Fruit fly (Drosophila melanogaster): ENCODE data around the gene CG13039.

DNA sequence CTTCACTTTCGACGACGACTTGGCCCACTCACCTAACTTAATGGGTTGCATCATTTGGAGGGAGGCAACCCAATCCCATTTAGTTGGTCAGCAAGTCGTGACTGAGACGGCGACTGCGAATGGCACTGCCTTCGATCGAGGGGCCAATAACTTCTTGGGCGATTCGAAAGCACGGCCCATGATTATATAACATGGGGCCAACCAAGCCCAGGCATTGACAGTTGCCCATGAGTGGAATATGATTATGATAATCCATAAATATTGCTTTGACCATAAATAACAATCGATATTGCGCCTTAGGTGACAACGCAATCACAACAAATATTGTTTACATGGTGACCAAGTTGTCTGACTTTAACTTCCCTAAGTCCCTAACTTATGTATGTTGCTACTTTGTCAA, 42.7 kb downstream of the CG13039 start, which contains the start of gene CG13048:
- no peak for TF ChIP-seq CG34406 (GFP tag; optimal IDR thresholded peaks at IDR 0.05)
- no peak for TF ChIP-seq Eip93F (GFP tag; optimal IDR thresholded peaks at IDR 0.05)
- no peak for TF ChIP-seq dac (GFP tag; optimal IDR thresholded peaks at IDR 0.05)
- no peak for TF ChIP-seq CG6808 (GFP tag; optimal IDR thresholded peaks at IDR 0.05)
- TF ChIP-seq achi (GFP tag; optimal IDR thresholded peaks at IDR 0.05) = no peak
- TF ChIP-seq Lpt (GFP tag; optimal IDR thresholded peaks at IDR 0.05) = no peak
- TF ChIP-seq Smox (GFP tag; optimal IDR thresholded peaks at IDR 0.05) = no peak
- no peak for TF ChIP-seq CG32006 (GFP tag; optimal IDR thresholded peaks at IDR 0.05)
- no peak for TF ChIP-seq Blimp-1 (GFP tag; optimal IDR thresholded peaks at IDR 0.05)
- TF ChIP-seq ss (GFP tag; optimal IDR thresholded peaks at IDR 0.05) = no peak

Measured in whole organism, prepupa.